Fruit fly (Drosophila melanogaster): ENCODE data around the gene Ino80.

Ino80 gene

dm6 chr3R:19332553-19332952, 70.4 kb downstream of the Ino80 start:
- TF ChIP-seq Hr78 (GFP tag; optimal IDR thresholded peaks at IDR 0.05) (no peak), OdsH (GFP tag; optimal IDR thresholded peaks at IDR 0.05) (no peak), jim (GFP tag; optimal IDR thresholded peaks at IDR 0.05) (no peak)

- no peak for TF ChIP-seq lola (GFP tag; optimal IDR thresholded peaks at IDR 0.05)
- no peak for TF ChIP-seq HLH106 (tag; optimal IDR thresholded peaks at IDR 0.05)
- no peak for TF ChIP-seq dl (GFP tag; optimal IDR thresholded peaks at IDR 0.05; ENCODE audit: insufficient read depth in 1 of 2, partially characterized antibody in 2 of 2)
- TF ChIP-seq Dfd (GFP tag; optimal IDR thresholded peaks at IDR 0.05), result no peak
- no peak for TF ChIP-seq fru (GFP tag; optimal IDR thresholded peaks at IDR 0.05)
- TF ChIP-seq Hr83 (GFP tag; optimal IDR thresholded peaks at IDR 0.05; ENCODE audit: poor library complexity, severe bottlenecking), result no peak
- TF ChIP-seq brk (GFP tag; optimal IDR thresholded peaks at IDR 0.05), result no peak
- no peak for TF ChIP-seq jim (GFP tag; optimal IDR thresholded peaks at IDR 0.05)
- TF ChIP-seq dsf (GFP tag; optimal IDR thresholded peaks at IDR 0.05; ENCODE audit: borderline replicate concordance), result no peak
- TF ChIP-seq Mio (GFP tag; optimal IDR thresholded peaks at IDR 0.05), result no peak
- TF ChIP-seq GATAd (GFP tag; optimal IDR thresholded peaks at IDR 0.05), result no peak
Observed at dm6 chr3R:19332052-19332451, 70.9 kb downstream of the Ino80 start.

- TF ChIP-seq pan (optimal IDR thresholded peaks at IDR 0.05), result no peak
- TF ChIP-seq CG9705 (GFP tag; optimal IDR thresholded peaks at IDR 0.05), result no peak
- TF ChIP-seq N (GFP tag; optimal IDR thresholded peaks at IDR 0.05), result no peak
- TF ChIP-seq HLH106 (tag; optimal IDR thresholded peaks at IDR 0.05), result no peak
- TF ChIP-seq Hr78 (GFP tag; optimal IDR thresholded peaks at IDR 0.05), result no peak
- peak; percentile 0 for TF ChIP-seq Vsx2 (GFP tag; optimal IDR thresholded peaks at IDR 0.05; ENCODE audit: partially characterized antibody)
- peak; percentile 73 for TF ChIP-seq psq (GFP tag; optimal IDR thresholded peaks at IDR 0.05)
- TF ChIP-seq Dfd (GFP tag; optimal IDR thresholded peaks at IDR 0.05), result peak; percentile 31
- no peak for TF ChIP-seq Jra (GFP tag; optimal IDR thresholded peaks at IDR 0.05)
- no peak for TF ChIP-seq ey (GFP tag; optimal IDR thresholded peaks at IDR 0.05)
- no peak for TF ChIP-seq sv (GFP tag; optimal IDR thresholded peaks at IDR 0.05)
- no peak for TF ChIP-seq dsf (GFP tag; optimal IDR thresholded peaks at IDR 0.05; ENCODE audit: borderline replicate concordance)
- peak; percentile 15 for TF ChIP-seq br (GFP tag; optimal IDR thresholded peaks at IDR 0.05)
- TF ChIP-seq brk (GFP tag; optimal IDR thresholded peaks at IDR 0.05), result no peak
- TF ChIP-seq fru (GFP tag; optimal IDR thresholded peaks at IDR 0.05), result peak; percentile 64
- TF ChIP-seq Abd-B (GFP tag; optimal IDR thresholded peaks at IDR 0.05), result no peak
Observed at dm6 chr3R:19328716-19329115, 74.2 kb downstream of the Ino80 start.

dm6 chr3R:19326043-19326805, 76.7 kb downstream of the Ino80 start, which contains the start of gene Delta:
Gene Delta (minus strand): TSS chr3R:19326217.
- TF ChIP-seq Hnf4 (GFP tag; optimal IDR thresholded peaks at IDR 0.05) (no peak), h (GFP tag; optimal IDR thresholded peaks at IDR 0.05) (no peak), CrebA (GFP tag; optimal IDR thresholded peaks at IDR 0.05; ENCODE audit: borderline replicate concordance) (no peak), Dif (GFP tag; optimal IDR thresholded peaks at IDR 0.05; ENCODE audit: partially characterized antibody) (peak; percentile 36), brk (GFP tag; optimal IDR thresholded peaks at IDR 0.05) (peak; percentile 16), HLH106 (tag; optimal IDR thresholded peaks at IDR 0.05) (no peak), CG9705 (GFP tag; optimal IDR thresholded peaks at IDR 0.05) (no peak), OdsH (GFP tag; optimal IDR thresholded peaks at IDR 0.05) (no peak)

- TF ChIP-seq lola (GFP tag; optimal IDR thresholded peaks at IDR 0.05) (no peak), ey (GFP tag; optimal IDR thresholded peaks at IDR 0.05) (no peak), rgr (GFP tag; optimal IDR thresholded peaks at IDR 0.05) (no peak), OdsH (GFP tag; optimal IDR thresholded peaks at IDR 0.05) (no peak), Myc (optimal IDR thresholded peaks at IDR 0.05) (no peak), Dif (GFP tag; optimal IDR thresholded peaks at IDR 0.05; ENCODE audit: partially characterized antibody) (no peak), usp (GFP tag; optimal IDR thresholded peaks at IDR 0.05) (no peak), Dfd (GFP tag; optimal IDR thresholded peaks at IDR 0.05) (no peak), CrebA (GFP tag; optimal IDR thresholded peaks at IDR 0.05; ENCODE audit: borderline replicate concordance) (no peak), dsf (GFP tag; optimal IDR thresholded peaks at IDR 0.05; ENCODE audit: borderline replicate concordance) (no peak), HLH106 (tag; optimal IDR thresholded peaks at IDR 0.05) (no peak), sage (GFP tag; optimal IDR thresholded peaks at IDR 0.05) (no peak), Hnf4 (GFP tag; optimal IDR thresholded peaks at IDR 0.05) (no peak), Jra (GFP tag; optimal IDR thresholded peaks at IDR 0.05) (no peak), jim (GFP tag; optimal IDR thresholded peaks at IDR 0.05) (no peak), N (GFP tag; optimal IDR thresholded peaks at IDR 0.05) (no peak), tai (GFP tag; optimal IDR thresholded peaks at IDR 0.05) (no peak), Vsx2 (GFP tag; optimal IDR thresholded peaks at IDR 0.05; ENCODE audit: partially characterized antibody) (no peak), psq (GFP tag; optimal IDR thresholded peaks at IDR 0.05) (no peak)
Observed at dm6 chr3R:19322386-19322785, 80.6 kb downstream of the Ino80 start.
